Fruit fly (Drosophila melanogaster) whole organism, prepupa: ENCODE data around the gene CG14285.

Experiments used
- Blimp-1 ChIP-seq: fragments of 200-800 bp; sonication (Bioruptor generic); optimal IDR thresholded peaks from 3 replicates; lab custom pipeline; 2017; ENCODE audit warnings: missing biosample characterization, missing genetic modification characterization, mild to moderate bottlenecking, moderate library complexity, missing genetic modification reagents
- CG10631 ChIP-seq: fragments of 200-800 bp; sonication (Bioruptor generic); optimal IDR thresholded peaks from 2 replicates; lab custom pipeline; 2016; ENCODE audit warnings: missing biosample characterization, missing genetic modification characterization
- CG11294 ChIP-seq: fragments of 200-800 bp; sonication (Bioruptor generic); IDR thresholded peaks from 2 replicates; pipeline ENCODE4 v1.3.6; 2022; ENCODE audit warnings: missing biosample characterization, missing genetic modification characterization
- CG11762 ChIP-seq: fragments of 200-800 bp; sonication (Bioruptor generic); optimal IDR thresholded peaks from 3 replicates; lab custom pipeline; 2016; ENCODE audit warnings: missing biosample characterization, missing genetic modification characterization; ENCODE audit not compliant: insufficient read depth
- CG11902 ChIP-seq: fragments of 200-800 bp; sonication (Bioruptor generic); optimal IDR thresholded peaks from 3 replicates; lab custom pipeline; 2016; ENCODE audit warnings: missing biosample characterization, missing genetic modification characterization
- CG15336 ChIP-seq: fragments of 200-800 bp; sonication (Bioruptor generic); IDR thresholded peaks from 2 replicates; pipeline ENCODE4 v1.3.6; 2022; ENCODE audit warnings: missing biosample characterization, missing genetic modification characterization
- CG1621 ChIP-seq: fragments of 200-800 bp; sonication (Bioruptor generic); optimal IDR thresholded peaks from 3 replicates; lab custom pipeline; 2018; ENCODE audit warnings: missing biosample characterization, mild to moderate bottlenecking, missing genetic modification characterization
- CG16779 ChIP-seq: fragments of 200-800 bp; sonication (Bioruptor generic); optimal IDR thresholded peaks from 3 replicates; lab custom pipeline; 2017; ENCODE audit warnings: missing biosample characterization, mild to moderate bottlenecking, missing genetic modification characterization
- CG3032 ChIP-seq: fragments of 200-800 bp; optimal IDR thresholded peaks from 2 replicates; lab custom pipeline; 2019; ENCODE audit warnings: missing biosample characterization, mild to moderate bottlenecking, missing genetic modification characterization, moderate library complexity
- CG31627 ChIP-seq: fragments of 200-800 bp; sonication (Bioruptor generic); optimal IDR thresholded peaks from 3 replicates; lab custom pipeline; 2016; ENCODE audit warnings: missing biosample characterization, missing genetic modification characterization
- CG32006 ChIP-seq: fragments of 200-800 bp; sonication (Bioruptor generic); optimal IDR thresholded peaks from 3 replicates; lab custom pipeline; 2017; ENCODE audit warnings: missing biosample characterization, mild to moderate bottlenecking, missing genetic modification characterization
- CG34406 ChIP-seq: fragments of 200-800 bp; sonication (Bioruptor generic); optimal IDR thresholded peaks from 3 replicates; lab custom pipeline; 2016; ENCODE audit warnings: missing biosample characterization, missing genetic modification characterization
- CG4318 ChIP-seq: fragments of 200-800 bp; sonication (Bioruptor generic); optimal IDR thresholded peaks from 3 replicates; lab custom pipeline; 2017; ENCODE audit warnings: missing biosample characterization, mild to moderate bottlenecking, missing genetic modification characterization
- CG6163 ChIP-seq: fragments of 200-800 bp; sonication (Bioruptor generic); IDR thresholded peaks from 3 replicates; pipeline ENCODE4 v1.3.6; 2022; ENCODE audit warnings: missing biosample characterization, missing genetic modification characterization
- CG6808 ChIP-seq: fragments of 200-800 bp; sonication (Bioruptor generic); optimal IDR thresholded peaks from 3 replicates; lab custom pipeline; 2017; ENCODE audit warnings: missing biosample characterization, missing genetic modification characterization, mild to moderate bottlenecking, moderate library complexity, missing genetic modification reagents
- CG6854 ChIP-seq: fragments of 200-800 bp; sonication (Bioruptor generic); optimal IDR thresholded peaks from 2 replicates; lab custom pipeline; 2017; ENCODE audit warnings: missing biosample characterization, mild to moderate bottlenecking, missing genetic modification characterization
- CG7368 ChIP-seq: fragments of 200-800 bp; sonication (Bioruptor generic); optimal IDR thresholded peaks from 3 replicates; lab custom pipeline; 2016; ENCODE audit warnings: missing biosample characterization, missing genetic modification characterization
- CG8119 ChIP-seq: fragments of 200-800 bp; sonication (Bioruptor generic); IDR thresholded peaks from 3 replicates; pipeline ENCODE4 v1.3.6; 2022; ENCODE audit warnings: missing biosample characterization, missing genetic modification characterization
- CG8319 ChIP-seq: fragments of 200-800 bp; sonication (Bioruptor generic); optimal IDR thresholded peaks from 3 replicates; lab custom pipeline; 2016; ENCODE audit warnings: missing biosample characterization, missing genetic modification characterization
- CG9139 ChIP-seq: fragments of 200-800 bp; sonication (Bioruptor generic); optimal IDR thresholded peaks from 3 replicates; lab custom pipeline; 2017; ENCODE audit warnings: missing biosample characterization, mild to moderate bottlenecking, missing genetic modification characterization
- Eip75B ChIP-seq: fragments of 200-800 bp; sonication (Bioruptor generic); optimal IDR thresholded peaks from 3 replicates; lab custom pipeline; 2016; ENCODE audit warnings: missing biosample characterization, missing genetic modification characterization
- Eip78C ChIP-seq: fragments of 200-800 bp; sonication (Bioruptor generic); peaks from one replicate; lab custom pipeline; 2016; ENCODE audit warnings: missing biosample characterization, missing genetic modification characterization
- Eip93F ChIP-seq: fragments of 200-800 bp; sonication (Bioruptor generic); optimal IDR thresholded peaks from 2 replicates; lab custom pipeline; 2016; ENCODE audit warnings: missing biosample characterization, mild to moderate bottlenecking, missing genetic modification characterization
- Ets21C ChIP-seq: fragments of 200-800 bp; sonication (Bioruptor generic); optimal IDR thresholded peaks from 3 replicates; lab custom pipeline; 2016; ENCODE audit warnings: missing biosample characterization, missing genetic modification characterization
- Ets96B ChIP-seq: fragments of 200-800 bp; optimal IDR thresholded peaks from 2 replicates; lab custom pipeline; 2019; ENCODE audit warnings: missing biosample characterization, mild to moderate bottlenecking, missing genetic modification characterization, moderate library complexity
- Gug ChIP-seq: fragments of 200-800 bp; sonication (Bioruptor generic); IDR thresholded peaks from 2 replicates; pipeline ENCODE4 v1.3.6; 2022; ENCODE audit warnings: missing biosample characterization, missing genetic modification characterization
- Hr4 ChIP-seq: fragments of 200-800 bp; sonication (Bioruptor generic); optimal IDR thresholded peaks from 3 replicates; lab custom pipeline; 2016; ENCODE audit warnings: missing biosample characterization, missing genetic modification characterization
- Lpt ChIP-seq: fragments of 200-800 bp; sonication (Bioruptor generic); optimal IDR thresholded peaks from 3 replicates; lab custom pipeline; 2016; ENCODE audit warnings: missing biosample characterization, missing genetic modification characterization
- Met ChIP-seq: fragments of 200-800 bp; sonication (Bioruptor generic); optimal IDR thresholded peaks from 3 replicates; lab custom pipeline; 2016; ENCODE audit warnings: missing biosample characterization, missing genetic modification characterization
- OdsH ChIP-seq: fragments of 200-800 bp; sonication (Bioruptor generic); optimal IDR thresholded peaks from 3 replicates; lab custom pipeline; 2016; ENCODE audit warnings: missing biosample characterization, missing genetic modification characterization
- Smox ChIP-seq: fragments of 200-800 bp; sonication (Bioruptor generic); optimal IDR thresholded peaks from 3 replicates; lab custom pipeline; 2016; ENCODE audit warnings: missing biosample characterization, missing genetic modification characterization
- Sox102F ChIP-seq: fragments of 200-800 bp; sonication (Bioruptor generic); optimal IDR thresholded peaks from 2 replicates; lab custom pipeline; 2016; ENCODE audit warnings: missing biosample characterization, mild to moderate bottlenecking, missing genetic modification characterization
- Sox14 ChIP-seq: fragments of 200-800 bp; sonication (Bioruptor generic); optimal IDR thresholded peaks from 3 replicates; lab custom pipeline; 2016; ENCODE audit warnings: missing biosample characterization, missing genetic modification characterization
- Sox15 ChIP-seq: fragments of 200-800 bp; sonication (Bioruptor generic); optimal IDR thresholded peaks from 3 replicates; lab custom pipeline; 2016; ENCODE audit warnings: missing biosample characterization, missing genetic modification characterization
- achi ChIP-seq: fragments of 200-800 bp; sonication (Bioruptor generic); optimal IDR thresholded peaks from 3 replicates; lab custom pipeline; 2016; ENCODE audit warnings: missing biosample characterization, missing genetic modification characterization
- acj6 ChIP-seq: fragments of 200-800 bp; sonication (Bioruptor generic); optimal IDR thresholded peaks from 3 replicates; lab custom pipeline; 2016; ENCODE audit warnings: missing biosample characterization, missing genetic modification characterization
- cyc ChIP-seq: fragments of 200-800 bp; sonication (Bioruptor generic); optimal IDR thresholded peaks from 3 replicates; lab custom pipeline; 2016; ENCODE audit warnings: missing biosample characterization, missing genetic modification characterization
- dac ChIP-seq: fragments of 200-800 bp; sonication (Bioruptor generic); optimal IDR thresholded peaks from 2 replicates; lab custom pipeline; 2017; ENCODE audit warnings: missing biosample characterization, mild to moderate bottlenecking, missing genetic modification characterization
- dsx ChIP-seq: fragments of 200-800 bp; optimal IDR thresholded peaks from 3 replicates; lab custom pipeline; 2019; ENCODE audit warnings: missing biosample characterization, mild to moderate bottlenecking, missing genetic modification characterization, moderate library complexity; ENCODE audit not compliant: poor library complexity, severe bottlenecking
- esn ChIP-seq: fragments of 200-800 bp; sonication (Bioruptor generic); optimal IDR thresholded peaks from 2 replicates; lab custom pipeline; 2016; ENCODE audit warnings: missing biosample characterization, mild to moderate bottlenecking, missing genetic modification characterization, moderate library complexity
- fd59A ChIP-seq: fragments of 200-800 bp; sonication (Bioruptor generic); optimal IDR thresholded peaks from 2 replicates; lab custom pipeline; 2017; ENCODE audit warnings: missing biosample characterization, mild to moderate bottlenecking, missing genetic modification characterization, missing genetic modification reagents
- fd85E ChIP-seq: fragments of 200-800 bp; sonication (Bioruptor generic); optimal IDR thresholded peaks from 3 replicates; lab custom pipeline; 2016; ENCODE audit warnings: missing biosample characterization, missing genetic modification characterization
- fkh ChIP-seq: fragments of 200-800 bp; sonication (Bioruptor generic); optimal IDR thresholded peaks from 3 replicates; lab custom pipeline; 2017; ENCODE audit warnings: missing biosample characterization, mild to moderate bottlenecking, missing genetic modification characterization, moderate library complexity
- lz ChIP-seq: fragments of 200-800 bp; sonication (Bioruptor generic); optimal IDR thresholded peaks from 3 replicates; lab custom pipeline; 2016; ENCODE audit warnings: missing biosample characterization, missing genetic modification characterization
- net ChIP-seq: fragments of 200-800 bp; sonication (Bioruptor generic); optimal IDR thresholded peaks from 3 replicates; lab custom pipeline; 2016; ENCODE audit warnings: missing biosample characterization, missing genetic modification characterization
- pdm3 ChIP-seq: fragments of 200-800 bp; sonication (Bioruptor generic); optimal IDR thresholded peaks from 3 replicates; lab custom pipeline; 2016; ENCODE audit warnings: missing biosample characterization, missing genetic modification characterization
- salr ChIP-seq, 2 experiments: fragments of 200-800 bp; sonication (Bioruptor generic); optimal IDR thresholded peaks; 3 replicates each; lab custom pipeline; 2016 to 2018; ENCODE audit warnings: missing biosample characterization in 2 of 2, missing genetic modification characterization in 2 of 2, mild to moderate bottlenecking in 1 of 2
- spab ChIP-seq: fragments of 200-800 bp; sonication (Bioruptor generic); optimal IDR thresholded peaks from 2 replicates; lab custom pipeline; 2017; ENCODE audit warnings: missing biosample characterization, mild to moderate bottlenecking, missing genetic modification characterization, missing genetic modification reagents
- ss ChIP-seq, 2 experiments: fragments of 200-800 bp; sonication (Bioruptor generic); optimal IDR thresholded peaks; 2 replicates in 1 of 2; 3 replicates in 1 of 2; lab custom pipeline; 2017 to 2018; ENCODE audit warnings: mild to moderate bottlenecking in 2 of 2, missing biosample characterization in 2 of 2, missing genetic modification characterization in 2 of 2, moderate library complexity in 1 of 2
- svp ChIP-seq: fragments of 200-800 bp; sonication (Bioruptor generic); peaks from one replicate; lab custom pipeline; 2016; ENCODE audit warnings: missing biosample characterization, missing genetic modification characterization
- topi ChIP-seq: fragments of 200-800 bp; sonication (Bioruptor generic); optimal IDR thresholded peaks from 3 replicates; lab custom pipeline; 2016; ENCODE audit warnings: missing biosample characterization, missing genetic modification characterization
- vri ChIP-seq: fragments of 200-800 bp; sonication (Bioruptor generic); optimal IDR thresholded peaks from 3 replicates; lab custom pipeline; 2016; ENCODE audit warnings: missing biosample characterization, mild to moderate bottlenecking, missing genetic modification characterization

CG14285 gene

DNA sequence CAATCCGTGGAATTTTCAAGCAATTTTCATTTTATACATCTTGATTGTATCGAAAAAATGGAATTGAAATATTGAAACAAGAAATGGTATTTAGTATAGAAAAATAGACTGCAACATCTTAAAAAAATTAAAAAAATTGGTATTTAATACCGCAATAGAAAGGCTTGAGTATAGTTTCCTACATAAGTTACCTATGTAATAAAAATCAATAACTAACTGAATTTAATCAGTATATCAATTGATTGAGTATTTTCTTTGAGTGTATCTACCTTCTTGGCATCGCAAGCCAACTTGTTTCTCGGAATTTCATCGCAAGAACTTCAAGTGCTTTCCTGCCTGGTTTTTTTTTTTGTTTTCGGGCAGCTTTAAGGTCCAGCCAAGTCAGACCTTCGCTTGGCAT lies 34.4 kb upstream of the CG14285 start:
- TF ChIP-seq salr (GFP tag; optimal IDR thresholded peaks at IDR 0.05; lab: Kevin White, UChicago), result peak in 1 of 2 experiments; percentile 66
- peak; percentile 81 for TF ChIP-seq Ets96B (tag; lab: Kevin White, UChicago)
- TF ChIP-seq CG34406, result peak; percentile 71
- no peak for TF ChIP-seq CG11294 (GFP tag; lab: Robert Waterston, UW)
- no peak for TF ChIP-seq CG6854 (GFP tag; lab: Kevin White, UChicago)
- peak; percentile 38; the same call in 1 of the 2 replicates for TF ChIP-seq Gug (GFP tag; lab: Robert Waterston, UW)
- TF ChIP-seq CG15336 (GFP tag; lab: Robert Waterston, UW), result no peak
- TF ChIP-seq CG1621 (tag; lab: Kevin White, UChicago), result peak; percentile 24
- TF ChIP-seq CG10631 (GFP tag; lab: Kevin White, UChicago), result peak; percentile 78
- no peak for TF ChIP-seq Lpt (GFP tag; lab: Kevin White, UChicago)
- TF ChIP-seq acj6 (GFP tag; lab: Kevin White, UChicago), result peak; percentile 75
- TF ChIP-seq CG7368 (GFP tag; lab: Kevin White, UChicago), result peak; percentile 48
- TF ChIP-seq Eip75B (GFP tag; lab: Kevin White, UChicago), result peak; percentile 80
- TF ChIP-seq net (GFP tag; lab: Kevin White, UChicago), result peak; percentile 38
- peak; percentile 88 for TF ChIP-seq esn (GFP tag; lab: Kevin White, UChicago)
- peak; percentile 2 for TF ChIP-seq Hr4 (GFP tag; lab: Kevin White, UChicago)
- peak; percentile 71 for TF ChIP-seq CG3032 (tag; lab: Kevin White, UChicago)
- TF ChIP-seq dsx, result peak; percentile 6
- peak; percentile 96 for TF ChIP-seq Eip78C
- peak; percentile 51 for TF ChIP-seq CG11762 (GFP tag; lab: Kevin White, UChicago)
- peak; percentile 78 for TF ChIP-seq Smox (GFP tag; lab: Kevin White, UChicago)
- TF ChIP-seq achi (GFP tag; lab: Kevin White, UChicago), result peak; percentile 69
- peak; percentile 85 for TF ChIP-seq topi
- peak; percentile 66 for TF ChIP-seq fd59A
- peak; percentile 38 for TF ChIP-seq CG11902 (GFP tag; lab: Kevin White, UChicago)
- peak in 1 of 2 experiments; percentile 11 for TF ChIP-seq ss (GFP tag; optimal IDR thresholded peaks at IDR 0.05; lab: Kevin White, UChicago)
- no peak for TF ChIP-seq dac
- TF ChIP-seq fd85E (GFP tag; lab: Kevin White, UChicago), result no peak
- peak; percentile 55 for TF ChIP-seq CG32006 (GFP tag; lab: Kevin White, UChicago)
- TF ChIP-seq Sox102F, result peak; percentile 77
- TF ChIP-seq spab, result peak; percentile 62
- TF ChIP-seq pdm3 (GFP tag; lab: Kevin White, UChicago), result peak; percentile 55
- TF ChIP-seq OdsH, result peak; percentile 69
- TF ChIP-seq CG16779 (tag; lab: Kevin White, UChicago), result peak; percentile 40
- peak; percentile 70 for TF ChIP-seq Sox14 (GFP tag; lab: Kevin White, UChicago)
- TF ChIP-seq vri (GFP tag; lab: Kevin White, UChicago), result peak; percentile 24
- TF ChIP-seq CG9139 (GFP tag; lab: Kevin White, UChicago), result no peak
- TF ChIP-seq Met (GFP tag; lab: Kevin White, UChicago), result peak; percentile 84
- TF ChIP-seq Blimp-1 (GFP tag; lab: Kevin White, UChicago), result no peak
- TF ChIP-seq fkh, result no peak
- TF ChIP-seq lz (GFP tag; lab: Kevin White, UChicago), result peak; percentile 80
- TF ChIP-seq CG6163 (GFP tag; lab: Robert Waterston, UW), result no peak
- peak; percentile 93 for TF ChIP-seq svp
- TF ChIP-seq Ets21C (GFP tag; lab: Kevin White, UChicago), result peak; percentile 59
- TF ChIP-seq cyc, result peak; percentile 66
- TF ChIP-seq Sox15 (GFP tag; lab: Kevin White, UChicago), result peak; percentile 33
- peak; percentile 49 for TF ChIP-seq CG8319 (GFP tag; lab: Kevin White, UChicago)
- TF ChIP-seq Eip93F (GFP tag; lab: Kevin White, UChicago), result no peak
- TF ChIP-seq CG6808 (GFP tag; lab: Kevin White, UChicago), result peak; percentile 75
- peak; percentile 72 for TF ChIP-seq CG31627 (GFP tag; lab: Kevin White, UChicago)
- TF ChIP-seq CG4318 (GFP tag; lab: Kevin White, UChicago), result peak; percentile 9
- 0 out of 3 replicates have a peak, but pooled peaks have one; percentile 20 for TF ChIP-seq CG8119 (GFP tag; lab: Robert Waterston, UW)
